Fruit fly (Drosophila melanogaster) whole organism, prepupa: ENCODE data around the gene CG7912.
A peak's percentile ranks its signal among the peaks of the same experiment; 100 is the strongest.

ENCODE experiments used
- Blimp-1 ChIP-seq: fragments of 200-800 bp; sonication (Bioruptor generic); optimal IDR thresholded peaks from 3 replicates; lab custom pipeline; 2017; ENCODE audit warnings: missing biosample characterization, missing genetic modification characterization, mild to moderate bottlenecking, moderate library complexity, missing genetic modification reagents
- CG10669 ChIP-seq: fragments of 200-800 bp; sonication (Bioruptor generic); optimal IDR thresholded peaks from 3 replicates; lab custom pipeline; 2018; ENCODE audit warnings: missing biosample characterization, mild to moderate bottlenecking, missing genetic modification characterization, moderate library complexity
- CG11294 ChIP-seq: fragments of 200-800 bp; sonication (Bioruptor generic); IDR thresholded peaks from 2 replicates; pipeline ENCODE4 v1.3.6; 2022; ENCODE audit warnings: missing biosample characterization, missing genetic modification characterization
- CG11762 ChIP-seq: fragments of 200-800 bp; sonication (Bioruptor generic); optimal IDR thresholded peaks from 3 replicates; lab custom pipeline; 2016; ENCODE audit warnings: missing biosample characterization, missing genetic modification characterization; ENCODE audit not compliant: insufficient read depth
- CG15336 ChIP-seq: fragments of 200-800 bp; sonication (Bioruptor generic); IDR thresholded peaks from 2 replicates; pipeline ENCODE4 v1.3.6; 2022; ENCODE audit warnings: missing biosample characterization, missing genetic modification characterization
- CG1621 ChIP-seq: fragments of 200-800 bp; sonication (Bioruptor generic); optimal IDR thresholded peaks from 3 replicates; lab custom pipeline; 2018; ENCODE audit warnings: missing biosample characterization, mild to moderate bottlenecking, missing genetic modification characterization
- CG16779 ChIP-seq: fragments of 200-800 bp; sonication (Bioruptor generic); optimal IDR thresholded peaks from 3 replicates; lab custom pipeline; 2017; ENCODE audit warnings: missing biosample characterization, mild to moderate bottlenecking, missing genetic modification characterization
- CG3032 ChIP-seq: fragments of 200-800 bp; optimal IDR thresholded peaks from 2 replicates; lab custom pipeline; 2019; ENCODE audit warnings: missing biosample characterization, mild to moderate bottlenecking, missing genetic modification characterization, moderate library complexity
- CG31627 ChIP-seq: fragments of 200-800 bp; sonication (Bioruptor generic); optimal IDR thresholded peaks from 3 replicates; lab custom pipeline; 2016; ENCODE audit warnings: missing biosample characterization, missing genetic modification characterization
- CG32006 ChIP-seq: fragments of 200-800 bp; sonication (Bioruptor generic); optimal IDR thresholded peaks from 3 replicates; lab custom pipeline; 2017; ENCODE audit warnings: missing biosample characterization, mild to moderate bottlenecking, missing genetic modification characterization
- CG34406 ChIP-seq: fragments of 200-800 bp; sonication (Bioruptor generic); optimal IDR thresholded peaks from 3 replicates; lab custom pipeline; 2016; ENCODE audit warnings: missing biosample characterization, missing genetic modification characterization
- CG3919 ChIP-seq: fragments of 200-800 bp; sonication (Bioruptor generic); optimal IDR thresholded peaks from 3 replicates; lab custom pipeline; 2016; ENCODE audit warnings: missing biosample characterization, missing genetic modification characterization
- CG6163 ChIP-seq: fragments of 200-800 bp; sonication (Bioruptor generic); IDR thresholded peaks from 3 replicates; pipeline ENCODE4 v1.3.6; 2022; ENCODE audit warnings: missing biosample characterization, missing genetic modification characterization
- CG6276 ChIP-seq: fragments of 200-800 bp; sonication (Bioruptor generic); optimal IDR thresholded peaks from 2 replicates; lab custom pipeline; 2017; ENCODE audit warnings: missing biosample characterization, mild to moderate bottlenecking, missing genetic modification characterization
- CG6808 ChIP-seq: fragments of 200-800 bp; sonication (Bioruptor generic); optimal IDR thresholded peaks from 3 replicates; lab custom pipeline; 2017; ENCODE audit warnings: missing biosample characterization, missing genetic modification characterization, mild to moderate bottlenecking, moderate library complexity, missing genetic modification reagents
- CG7368 ChIP-seq: fragments of 200-800 bp; sonication (Bioruptor generic); optimal IDR thresholded peaks from 3 replicates; lab custom pipeline; 2016; ENCODE audit warnings: missing biosample characterization, missing genetic modification characterization
- CG8119 ChIP-seq: fragments of 200-800 bp; sonication (Bioruptor generic); IDR thresholded peaks from 3 replicates; pipeline ENCODE4 v1.3.6; 2022; ENCODE audit warnings: missing biosample characterization, missing genetic modification characterization
- CG8319 ChIP-seq: fragments of 200-800 bp; sonication (Bioruptor generic); optimal IDR thresholded peaks from 3 replicates; lab custom pipeline; 2016; ENCODE audit warnings: missing biosample characterization, missing genetic modification characterization
- CG8632 ChIP-seq: fragments of 200-800 bp; sonication (Bioruptor generic); optimal IDR thresholded peaks from 3 replicates; lab custom pipeline; 2016; ENCODE audit warnings: missing biosample characterization, missing genetic modification characterization
- Eip78C ChIP-seq: fragments of 200-800 bp; sonication (Bioruptor generic); peaks from one replicate; lab custom pipeline; 2016; ENCODE audit warnings: missing biosample characterization, missing genetic modification characterization
- Ets21C ChIP-seq: fragments of 200-800 bp; sonication (Bioruptor generic); optimal IDR thresholded peaks from 3 replicates; lab custom pipeline; 2016; ENCODE audit warnings: missing biosample characterization, missing genetic modification characterization
- Gug ChIP-seq: fragments of 200-800 bp; sonication (Bioruptor generic); IDR thresholded peaks from 2 replicates; pipeline ENCODE4 v1.3.6; 2022; ENCODE audit warnings: missing biosample characterization, missing genetic modification characterization
- Hr38 ChIP-seq: sonication (Bioruptor generic); optimal IDR thresholded peaks from 2 replicates; lab custom pipeline; 2016; ENCODE audit warnings: missing biosample characterization, missing genetic modification characterization
- Hr39 ChIP-seq: fragments of 200-800 bp; sonication (Bioruptor generic); optimal IDR thresholded peaks from 2 replicates; lab custom pipeline; 2016; ENCODE audit warnings: missing biosample characterization, missing genetic modification characterization
- Lpt ChIP-seq: fragments of 200-800 bp; sonication (Bioruptor generic); optimal IDR thresholded peaks from 3 replicates; lab custom pipeline; 2016; ENCODE audit warnings: missing biosample characterization, missing genetic modification characterization
- Met ChIP-seq: fragments of 200-800 bp; sonication (Bioruptor generic); optimal IDR thresholded peaks from 3 replicates; lab custom pipeline; 2016; ENCODE audit warnings: missing biosample characterization, missing genetic modification characterization
- OdsH ChIP-seq: fragments of 200-800 bp; sonication (Bioruptor generic); optimal IDR thresholded peaks from 3 replicates; lab custom pipeline; 2016; ENCODE audit warnings: missing biosample characterization, missing genetic modification characterization
- Sox15 ChIP-seq: fragments of 200-800 bp; sonication (Bioruptor generic); optimal IDR thresholded peaks from 3 replicates; lab custom pipeline; 2016; ENCODE audit warnings: missing biosample characterization, missing genetic modification characterization
- achi ChIP-seq: fragments of 200-800 bp; sonication (Bioruptor generic); optimal IDR thresholded peaks from 3 replicates; lab custom pipeline; 2016; ENCODE audit warnings: missing biosample characterization, missing genetic modification characterization
- acj6 ChIP-seq: fragments of 200-800 bp; sonication (Bioruptor generic); optimal IDR thresholded peaks from 3 replicates; lab custom pipeline; 2016; ENCODE audit warnings: missing biosample characterization, missing genetic modification characterization
- dac ChIP-seq: fragments of 200-800 bp; sonication (Bioruptor generic); optimal IDR thresholded peaks from 2 replicates; lab custom pipeline; 2017; ENCODE audit warnings: missing biosample characterization, mild to moderate bottlenecking, missing genetic modification characterization
- dsx ChIP-seq: fragments of 200-800 bp; optimal IDR thresholded peaks from 3 replicates; lab custom pipeline; 2019; ENCODE audit warnings: missing biosample characterization, mild to moderate bottlenecking, missing genetic modification characterization, moderate library complexity; ENCODE audit not compliant: poor library complexity, severe bottlenecking
- eg ChIP-seq: fragments of 200-800 bp; sonication (Bioruptor generic); IDR thresholded peaks from 3 replicates; pipeline ENCODE4 v1.3.6; 2022; ENCODE audit warnings: missing biosample characterization, missing genetic modification characterization
- esn ChIP-seq: fragments of 200-800 bp; sonication (Bioruptor generic); optimal IDR thresholded peaks from 2 replicates; lab custom pipeline; 2016; ENCODE audit warnings: missing biosample characterization, mild to moderate bottlenecking, missing genetic modification characterization, moderate library complexity
- fd85E ChIP-seq: fragments of 200-800 bp; sonication (Bioruptor generic); optimal IDR thresholded peaks from 3 replicates; lab custom pipeline; 2016; ENCODE audit warnings: missing biosample characterization, missing genetic modification characterization
- fkh ChIP-seq: fragments of 200-800 bp; sonication (Bioruptor generic); optimal IDR thresholded peaks from 3 replicates; lab custom pipeline; 2017; ENCODE audit warnings: missing biosample characterization, mild to moderate bottlenecking, missing genetic modification characterization, moderate library complexity
- pdm3 ChIP-seq: fragments of 200-800 bp; sonication (Bioruptor generic); optimal IDR thresholded peaks from 3 replicates; lab custom pipeline; 2016; ENCODE audit warnings: missing biosample characterization, missing genetic modification characterization
- ss ChIP-seq, 2 experiments: fragments of 200-800 bp; sonication (Bioruptor generic); optimal IDR thresholded peaks; 2 replicates in 1 of 2; 3 replicates in 1 of 2; lab custom pipeline; 2017 to 2018; ENCODE audit warnings: mild to moderate bottlenecking in 2 of 2, missing biosample characterization in 2 of 2, missing genetic modification characterization in 2 of 2, moderate library complexity in 1 of 2
- svp ChIP-seq: fragments of 200-800 bp; sonication (Bioruptor generic); peaks from one replicate; lab custom pipeline; 2016; ENCODE audit warnings: missing biosample characterization, missing genetic modification characterization
- topi ChIP-seq: fragments of 200-800 bp; sonication (Bioruptor generic); optimal IDR thresholded peaks from 3 replicates; lab custom pipeline; 2016; ENCODE audit warnings: missing biosample characterization, missing genetic modification characterization

Gene CG7912

DNA sequence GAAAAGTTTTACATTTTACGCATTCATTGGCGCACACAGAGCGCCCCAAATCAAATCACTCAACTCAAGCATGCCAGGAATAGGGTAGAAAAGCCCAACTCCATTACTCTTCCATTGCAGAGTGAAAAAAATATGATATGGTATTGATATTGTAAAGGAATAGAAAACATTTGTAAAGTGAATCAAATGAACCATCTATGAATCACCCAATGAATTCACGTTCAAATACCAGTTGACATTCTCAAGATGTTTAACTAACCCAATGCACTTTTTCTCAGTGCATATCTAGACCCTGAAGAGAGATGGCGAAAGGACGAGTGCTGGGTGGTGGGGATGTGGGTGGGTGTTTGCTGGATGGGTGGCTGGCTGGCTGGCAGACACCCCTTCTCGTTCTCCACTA lies 30.4 kb downstream of the CG7912 start (continued):
- TF ChIP-seq eg (GFP tag; lab: Robert Waterston, UW) (no peak), CG16779 (tag; lab: Kevin White, UChicago) (no peak), CG3919 (GFP tag; lab: Kevin White, UChicago) (peak; percentile 8), CG6276 (GFP tag; lab: Kevin White, UChicago) (no peak), Gug (no peak), CG6808 (GFP tag; lab: Kevin White, UChicago) (no peak), dsx (GFP tag; lab: Kevin White, UChicago) (no peak), CG32006 (GFP tag; lab: Kevin White, UChicago) (peak; percentile 10), Hr38 (GFP tag; lab: Kevin White, UChicago) (no peak), CG3032 (tag; lab: Kevin White, UChicago) (no peak), svp (GFP tag; lab: Kevin White, UChicago) (peak; percentile 71), OdsH (GFP tag; lab: Kevin White, UChicago) (peak; percentile 20), CG34406 (GFP tag; lab: Kevin White, UChicago) (peak; percentile 0), Hr39 (peak; percentile 31), pdm3 (GFP tag; lab: Kevin White, UChicago) (peak; percentile 14), CG10669 (GFP tag; lab: Kevin White, UChicago) (peak; percentile 27), esn (no peak), fd85E (GFP tag; lab: Kevin White, UChicago) (no peak), topi (GFP tag; lab: Kevin White, UChicago) (peak; percentile 20), CG11762 (no peak)

DNA sequence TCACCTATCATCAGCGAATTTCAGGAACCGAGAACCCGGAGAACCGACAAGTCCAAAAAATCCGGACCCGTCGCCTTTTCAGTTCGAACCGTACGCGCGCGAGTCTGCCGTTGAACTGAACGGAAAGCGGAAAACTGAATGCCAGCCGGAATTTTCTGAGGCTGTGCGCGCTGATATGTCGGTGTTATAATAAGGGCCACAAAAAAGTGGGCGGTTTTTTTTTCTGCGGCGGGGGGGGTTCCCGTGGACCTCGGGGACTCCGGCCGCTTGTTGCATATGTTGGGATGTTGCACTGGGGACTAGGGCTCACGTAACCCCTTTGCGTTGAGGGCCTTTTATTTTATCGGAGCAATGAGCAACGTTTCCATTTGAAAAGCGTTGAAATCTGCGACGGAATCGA lies 39.6 kb downstream of the CG7912 start, which contains the start of gene TkR99D:
TSS of gene TkR99D (minus strand) at position 101 of the 400 bp plus-strand sequence.
- no peak for TF ChIP-seq pdm3 (GFP tag; lab: Kevin White, UChicago)
- TF ChIP-seq CG7368 (GFP tag; lab: Kevin White, UChicago): no peak
- TF ChIP-seq dsx (GFP tag; lab: Kevin White, UChicago): no peak
- no peak for TF ChIP-seq Ets21C
- no peak for TF ChIP-seq Sox15 (GFP tag; lab: Kevin White, UChicago)
- TF ChIP-seq CG31627 (GFP tag; lab: Kevin White, UChicago): no peak
- no peak for TF ChIP-seq esn
- TF ChIP-seq CG11762: no peak
- no peak for TF ChIP-seq CG8632 (GFP tag; lab: Kevin White, UChicago)
- no peak for TF ChIP-seq CG11294 (GFP tag; lab: Robert Waterston, UW)
- no peak for TF ChIP-seq dac
- no peak for TF ChIP-seq eg (GFP tag; lab: Robert Waterston, UW)
- TF ChIP-seq, all 60 proteins: peak for 0

DNA sequence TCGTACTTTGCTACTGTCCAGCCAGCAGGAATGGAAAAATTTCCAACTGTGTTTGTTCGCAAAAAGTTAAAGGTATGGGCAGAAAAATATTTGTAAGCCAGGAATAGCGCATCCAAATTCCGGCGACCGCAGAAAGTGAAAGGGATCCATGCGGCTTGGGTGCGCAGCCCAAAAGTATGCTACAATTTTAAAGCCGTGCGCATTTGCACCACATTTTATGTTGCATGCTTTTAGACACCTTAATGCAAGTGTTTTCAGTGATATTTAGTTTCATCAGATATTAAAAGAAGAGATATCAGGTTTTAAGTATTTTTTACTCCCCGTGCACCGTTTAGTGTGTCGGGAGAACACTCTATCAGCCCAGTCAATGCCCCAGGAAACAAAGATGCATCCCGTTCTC lies 45.9 kb downstream of the CG7912 start:
- TF ChIP-seq CG8119 (GFP tag; lab: Robert Waterston, UW) (no peak), fkh (GFP tag; lab: Kevin White, UChicago) (no peak), Blimp-1 (GFP tag; lab: Kevin White, UChicago) (peak; percentile 13), Hr38 (GFP tag; lab: Kevin White, UChicago) (no peak), CG34406 (GFP tag; lab: Kevin White, UChicago) (no peak)

DNA sequence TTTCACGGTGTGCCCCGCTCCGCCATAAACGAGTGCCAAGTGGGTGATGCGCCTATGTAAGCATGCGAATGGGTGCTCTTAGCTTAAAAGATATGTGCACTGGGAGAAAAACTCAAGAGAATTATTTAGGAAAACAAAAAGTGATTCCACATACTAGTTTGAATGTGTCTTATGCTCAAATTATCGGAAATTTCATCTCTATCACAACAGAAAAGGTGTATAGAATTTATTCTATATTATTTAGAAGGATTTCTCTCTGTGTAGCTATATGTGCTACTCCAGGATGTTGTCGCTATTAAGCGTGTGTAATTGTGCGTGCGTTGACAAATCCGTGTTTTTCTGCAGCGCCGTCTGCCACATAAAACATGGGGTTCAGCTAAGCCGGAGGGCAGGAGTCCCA lies 49.7 kb downstream of the CG7912 start:
- TF ChIP-seq CG8119 (GFP tag; lab: Robert Waterston, UW) (peak; percentile 49; the same call in 2 of the 3 replicates), pdm3 (GFP tag; lab: Kevin White, UChicago) (no peak), CG8319 (GFP tag; lab: Kevin White, UChicago) (no peak), Met (GFP tag; lab: Kevin White, UChicago) (no peak), CG34406 (GFP tag; lab: Kevin White, UChicago) (no peak), Eip78C (GFP tag; lab: Kevin White, UChicago) (peak; percentile 65), CG10669 (GFP tag; lab: Kevin White, UChicago) (peak; percentile 11), Gug (no peak), CG32006 (GFP tag; lab: Kevin White, UChicago) (peak; percentile 35), CG3032 (tag; lab: Kevin White, UChicago) (no peak), Blimp-1 (GFP tag; lab: Kevin White, UChicago) (no peak), CG6808 (GFP tag; lab: Kevin White, UChicago) (no peak), CG15336 (GFP tag; lab: Robert Waterston, UW) (0 out of 2 replicates have a peak, but pooled peaks have one; percentile 37), CG6276 (GFP tag; lab: Kevin White, UChicago) (no peak), fd85E (GFP tag; lab: Kevin White, UChicago) (no peak), eg (GFP tag; lab: Robert Waterston, UW) (0 out of 3 replicates have a peak, but pooled peaks have one; percentile 44), achi (GFP tag; lab: Kevin White, UChicago) (peak; percentile 5), fkh (GFP tag; lab: Kevin White, UChicago) (no peak), Lpt (no peak), dsx (GFP tag; lab: Kevin White, UChicago) (no peak), svp (GFP tag; lab: Kevin White, UChicago) (no peak), CG1621 (no peak), acj6 (no peak), ss (GFP tag; optimal IDR thresholded peaks at IDR 0.05; lab: Kevin White, UChicago) (peak in 1 of 2 experiments; percentile 1), Hr38 (GFP tag; lab: Kevin White, UChicago) (no peak), Hr39 (no peak), CG6163 (peak; percentile 60; the same call in 2 of the 3 replicates)
